Worm (Caenorhabditis elegans) whole organism, young adult: Measurements from ENCODE around the gene F23F1.5.
A peak's percentile ranks its signal among the peaks of the same experiment; 100 is the strongest.

Experiments
- B0336.3 ChIP-seq: fragments of 200-800 bp; sonication (Bioruptor generic); IDR thresholded peaks from 2 replicates; pipeline ENCODE4 v1.3.6; 2022; ENCODE audit warnings: missing genetic modification characterization, missing compliant biosample characterization
- C06A6.2 ChIP-seq: fragments of 200-800 bp; sonication (Bioruptor generic); conservative IDR thresholded peaks from 2 replicates; pipeline ENCODE4 v1.3.6; 2022; ENCODE audit warnings: missing genetic modification characterization, missing compliant biosample characterization
- F23B12.7 ChIP-seq: sonication (generic microtip); optimal IDR thresholded peaks from 2 replicates; lab custom pipeline; 2017; ENCODE audit warnings: missing genetic modification characterization, mild to moderate bottlenecking, missing compliant biosample characterization, antibody characterized with exemption, moderate library complexity; ENCODE audit not compliant: insufficient read depth
- F52B5.7 ChIP-seq: sonication (generic microtip); optimal IDR thresholded peaks from 2 replicates; lab custom pipeline; 2016; ENCODE audit warnings: mild to moderate bottlenecking, missing genetic modification characterization, missing compliant biosample characterization
- F57C9.4 ChIP-seq: sonication (generic microtip); optimal IDR thresholded peaks from 2 replicates; lab custom pipeline; 2017; ENCODE audit warnings: mild to moderate bottlenecking, missing genetic modification characterization, missing compliant biosample characterization
- K11D2.4 ChIP-seq: fragments of 200-800 bp; sonication (Bioruptor generic); IDR thresholded peaks from 2 replicates; pipeline ENCODE4 v1.3.6; 2022; ENCODE audit warnings: missing genetic modification reagents, missing genetic modification characterization, missing compliant biosample characterization
- K12H6.12 ChIP-seq: fragments of 200-800 bp; sonication (Bioruptor generic); optimal IDR thresholded peaks from 2 replicates; lab custom pipeline; 2018; ENCODE audit warnings: mild to moderate bottlenecking, missing genetic modification characterization, missing compliant biosample characterization
- T07F8.4 ChIP-seq: sonication (generic microtip); optimal IDR thresholded peaks from 2 replicates; lab custom pipeline; 2016; ENCODE audit warnings: mild to moderate bottlenecking, missing genetic modification characterization, moderate library complexity, missing compliant biosample characterization
- T26A5.8 ChIP-seq: sonication (generic microtip); optimal IDR thresholded peaks from 2 replicates; lab custom pipeline; 2016; ENCODE audit warnings: missing genetic modification characterization, missing compliant biosample characterization
- Y53F4B.3 ChIP-seq: fragments of 200-800 bp; sonication (Bioruptor generic); IDR thresholded peaks from 2 replicates; pipeline ENCODE4 v1.3.6; 2022; ENCODE audit warnings: missing genetic modification reagents, missing genetic modification characterization, missing compliant biosample characterization
- Y56A3A.18 ChIP-seq: fragments of 200-800 bp; sonication (Bioruptor generic); IDR thresholded peaks from 2 replicates; pipeline ENCODE4 v1.3.6; 2022; ENCODE audit warnings: missing genetic modification reagents, missing genetic modification characterization, missing compliant biosample characterization
- Y67H2A.10 ChIP-seq: fragments of 200-800 bp; sonication (Bioruptor generic); conservative IDR thresholded peaks from 2 replicates; pipeline ENCODE4 v1.3.6; 2022; ENCODE audit warnings: missing genetic modification reagents, missing genetic modification characterization, missing compliant biosample characterization
- aptf-2 ChIP-seq: fragments of 200-800 bp; sonication (Bioruptor generic); conservative IDR thresholded peaks from 2 replicates; pipeline ENCODE4 v1.3.6; 2022; ENCODE audit warnings: missing genetic modification reagents, missing genetic modification characterization, missing compliant biosample characterization
- aptf-3 ChIP-seq: fragments of 200-800 bp; sonication (Bioruptor generic); IDR thresholded peaks from 2 replicates; pipeline ENCODE4 v1.3.6; 2022; ENCODE audit warnings: missing genetic modification characterization, missing compliant biosample characterization
- attf-5 ChIP-seq: fragments of 200-800 bp; sonication (Bioruptor generic); optimal IDR thresholded peaks from 2 replicates; lab custom pipeline; 2018; ENCODE audit warnings: mild to moderate bottlenecking, missing genetic modification characterization, missing compliant biosample characterization
- bed-2 ChIP-seq: fragments of 200-800 bp; sonication (Bioruptor generic); IDR thresholded peaks from 2 replicates; pipeline ENCODE4 v1.3.6; 2022; ENCODE audit warnings: missing genetic modification reagents, missing genetic modification characterization, missing compliant biosample characterization
- cebp-1 ChIP-seq, 2 experiments: fragments of 200-800 bp in 1 of 2; sonication (Bioruptor generic) in 1 of 2; sonication (generic microtip) in 1 of 2; IDR thresholded peaks in 1 of 2; optimal IDR thresholded peaks in 1 of 2; 2 replicates each; pipeline versions ENCODE4 v1.3.6 to Lab custom; 2017 to 2022; ENCODE audit warnings: missing compliant biosample characterization in 2 of 2, missing genetic modification characterization in 2 of 2, mild to moderate bottlenecking in 1 of 2, missing genetic modification reagents in 1 of 2, moderate library complexity in 1 of 2
- ceh-27 ChIP-seq: fragments of 200-800 bp; sonication (Bioruptor generic); optimal IDR thresholded peaks from 2 replicates; lab custom pipeline; 2018; ENCODE audit warnings: mild to moderate bottlenecking, missing genetic modification characterization, moderate library complexity, missing compliant biosample characterization
- chd-7 ChIP-seq: sonication (generic microtip); optimal IDR thresholded peaks from 2 replicates; lab custom pipeline; 2016; ENCODE audit warnings: mild to moderate bottlenecking, missing genetic modification characterization, moderate library complexity, missing compliant biosample characterization
- dpl-1 ChIP-seq: fragments of 150-350 bp; optimal IDR thresholded peaks from 2 replicates; lab custom pipeline; 2014; ENCODE audit warnings: missing biosample characterization, missing genetic modification reagents, missing genetic modification characterization
- egl-18 ChIP-seq: fragments of 200-800 bp; sonication (Bioruptor generic); IDR thresholded peaks from 2 replicates; pipeline ENCODE4 v1.3.6; 2022; ENCODE audit warnings: missing genetic modification reagents, missing genetic modification characterization, missing compliant biosample characterization
- egrh-3 ChIP-seq: fragments of 200-800 bp; sonication (Bioruptor generic); IDR thresholded peaks from 2 replicates; pipeline ENCODE4 v1.3.6; 2022; ENCODE audit warnings: missing genetic modification reagents, missing genetic modification characterization, missing compliant biosample characterization
- ekl-4 ChIP-seq: fragments of 200-800 bp; sonication (Bioruptor generic); IDR thresholded peaks from 2 replicates; pipeline ENCODE4 v1.3.6; 2022; ENCODE audit warnings: missing genetic modification reagents, missing genetic modification characterization, missing compliant biosample characterization
- lag-1 ChIP-seq: fragments of 200-800 bp; sonication (Bioruptor generic); IDR thresholded peaks from 2 replicates; pipeline ENCODE4 v1.3.6; 2022; ENCODE audit warnings: missing genetic modification reagents, missing genetic modification characterization, missing compliant biosample characterization
- lin-26 ChIP-seq: fragments of 200-800 bp; sonication (Bioruptor generic); IDR thresholded peaks from 2 replicates; pipeline ENCODE4 v1.3.6; 2022; ENCODE audit warnings: missing genetic modification reagents, missing genetic modification characterization, missing compliant biosample characterization
- lin-35 ChIP-seq, 3 experiments: fragments of 150-350 bp in 2 of 3; sonication (generic microtip) in 1 of 3; optimal IDR thresholded peaks; 2 replicates each; lab custom pipeline; 2014 to 2018; ENCODE audit warnings: missing biosample characterization in 3 of 3, missing genetic modification characterization in 3 of 3, missing genetic modification reagents in 3 of 3
- lin-40 ChIP-seq: sonication (generic microtip); optimal IDR thresholded peaks from 2 replicates; lab custom pipeline; 2016; ENCODE audit warnings: missing genetic modification characterization, mild to moderate bottlenecking, missing compliant biosample characterization, missing genotype, missing genetic modification reagents
- lir-1 ChIP-seq: fragments of 200-800 bp; sonication (Bioruptor generic); conservative IDR thresholded peaks from 2 replicates; pipeline ENCODE4 v1.3.6; 2022; ENCODE audit warnings: missing genetic modification reagents, missing genetic modification characterization, missing compliant biosample characterization
- lsy-27 ChIP-seq: sonication (generic microtip); optimal IDR thresholded peaks from 2 replicates; lab custom pipeline; 2017; ENCODE audit warnings: missing genetic modification characterization, mild to moderate bottlenecking, missing compliant biosample characterization, antibody characterized with exemption, missing genotype, borderline replicate concordance; ENCODE audit not compliant: insufficient read depth
- madf-10 ChIP-seq: sonication (generic microtip); optimal IDR thresholded peaks from 2 replicates; lab custom pipeline; 2016; ENCODE audit warnings: mild to moderate bottlenecking, missing genetic modification characterization, missing compliant biosample characterization
- madf-3 ChIP-seq: fragments of 200-800 bp; sonication (Bioruptor generic); IDR thresholded peaks from 2 replicates; pipeline ENCODE4 v1.3.6; 2022; ENCODE audit warnings: missing genetic modification reagents, missing genetic modification characterization, missing compliant biosample characterization
- madf-6 ChIP-seq: fragments of 200-800 bp; sonication (Bioruptor generic); IDR thresholded peaks from 2 replicates; pipeline ENCODE4 v1.3.6; 2022; ENCODE audit warnings: missing genetic modification reagents, missing genetic modification characterization, missing compliant biosample characterization
- madf-8 ChIP-seq: fragments of 200-800 bp; sonication (Bioruptor generic); conservative IDR thresholded peaks from 2 replicates; pipeline ENCODE4 v1.3.6; 2022; ENCODE audit warnings: missing genetic modification reagents, missing genetic modification characterization, missing compliant biosample characterization
- mel-28 ChIP-seq: sonication (generic microtip); optimal IDR thresholded peaks from 2 replicates; lab custom pipeline; 2016; ENCODE audit warnings: borderline replicate concordance, mild to moderate bottlenecking, missing genetic modification characterization, missing compliant biosample characterization
- mes-4 ChIP-seq: sonication (generic microtip); optimal IDR thresholded peaks from 2 replicates; lab custom pipeline; 2016; ENCODE audit warnings: missing genotype, missing genetic modification characterization, missing compliant biosample characterization
- nfyb-1 ChIP-seq: fragments of 200-800 bp; sonication (Bioruptor generic); IDR thresholded peaks from 2 replicates; pipeline ENCODE4 v1.3.6; 2022; ENCODE audit warnings: missing genetic modification reagents, missing genetic modification characterization, missing compliant biosample characterization
- nhr-80 ChIP-seq: sonication (generic microtip); optimal IDR thresholded peaks from 2 replicates; lab custom pipeline; 2016; ENCODE audit warnings: missing genetic modification characterization, missing compliant biosample characterization
- pha-4 ChIP-seq: fragments of 150-350 bp; sonication (generic microtip); optimal IDR thresholded peaks from 2 replicates; lab custom pipeline; 2014; ENCODE audit warnings: missing biosample characterization, missing genetic modification reagents, missing genetic modification characterization
- rcor-1 ChIP-seq: fragments of 200-800 bp; sonication (Bioruptor generic); IDR thresholded peaks from 2 replicates; pipeline ENCODE4 v1.3.6; 2022; ENCODE audit warnings: missing genetic modification reagents, missing genetic modification characterization, missing compliant biosample characterization
- rpc-1 ChIP-seq, 2 experiments: fragments of 150-350 bp in 1 of 2; sonication (generic microtip) in 1 of 2; optimal IDR thresholded peaks; 2 replicates each; lab custom pipeline; 2014 to 2018; ENCODE audit warnings: missing biosample characterization in 1 of 2, missing genetic modification characterization in 1 of 2, missing genetic modification reagents in 1 of 2, missing genotype in 1 of 2
- unc-62 ChIP-seq: fragments of 150-350 bp; optimal IDR thresholded peaks from 2 replicates; lab custom pipeline; 2014; ENCODE audit warnings: missing biosample characterization, missing genetic modification reagents, missing genetic modification characterization

F23F1.5 gene

ce11 chrII:23025-23424, 8.4 kb downstream of the F23F1.5 start, which contains the start of gene sqt-2:
Gene sqt-2 (plus strand): TSS chrII:23325.
- TF ChIP-seq nhr-80 (tag; lab: Kevin White, UChicago) (no peak), F23B12.7 (tag; lab: Kevin White, UChicago) (no peak), dpl-1 (no peak), aptf-2 (GFP tag; lab: Robert Waterston, UW) (no peak), cebp-1 (GFP tag; IDR thresholded peaks at IDR 0.05; lab: Robert Waterston, UW) (no peak), cebp-1 (tag; optimal IDR thresholded peaks at IDR 0.05; lab: Kevin White, UChicago) (no peak), K12H6.12 (tag; lab: Kevin White, UChicago) (no peak), lsy-27 (no peak), unc-62 (no peak), Y53F4B.3 (GFP tag; lab: Robert Waterston, UW) (no peak), madf-6 (GFP tag; lab: Robert Waterston, UW) (no peak), bed-2 (GFP tag; lab: Robert Waterston, UW) (no peak), lir-1 (GFP tag; lab: Robert Waterston, UW) (no peak), mel-28 (no peak), C06A6.2 (GFP tag; lab: Robert Waterston, UW) (no peak), T26A5.8 (tag; lab: Kevin White, UChicago) (no peak), T07F8.4 (tag; lab: Kevin White, UChicago) (no peak), B0336.3 (GFP tag; lab: Robert Waterston, UW) (no peak)

DNA sequence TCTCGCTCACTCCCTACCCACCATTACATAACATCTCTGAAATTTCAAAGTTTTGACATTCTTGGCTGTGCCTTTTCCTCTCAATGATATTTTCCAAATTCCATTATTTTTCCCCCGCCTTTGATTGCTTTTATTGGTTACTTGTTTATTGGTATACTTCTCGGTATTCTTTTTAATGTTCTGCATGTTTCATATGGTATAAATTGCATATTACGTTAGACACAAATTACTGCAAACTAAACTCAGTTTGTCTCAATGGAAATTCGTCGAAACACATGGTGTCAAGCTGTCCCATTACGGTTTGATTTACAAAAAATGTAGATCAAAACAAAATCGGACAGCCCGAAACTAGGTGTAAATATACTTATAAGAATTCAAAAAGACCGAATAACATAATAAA, 9.4 kb downstream of the F23F1.5 start:
- TF ChIP-seq egrh-3 (GFP tag; lab: Robert Waterston, UW) (no peak), madf-8 (GFP tag; lab: Robert Waterston, UW) (no peak), F52B5.7 (tag; lab: Kevin White, UChicago) (no peak), Y56A3A.18 (GFP tag; lab: Robert Waterston, UW) (no peak), aptf-3 (GFP tag; lab: Robert Waterston, UW) (no peak), ceh-27 (GFP tag; lab: Kevin White, UChicago) (no peak)
- TF ChIP-seq, all 124 proteins: peak for 0

DNA sequence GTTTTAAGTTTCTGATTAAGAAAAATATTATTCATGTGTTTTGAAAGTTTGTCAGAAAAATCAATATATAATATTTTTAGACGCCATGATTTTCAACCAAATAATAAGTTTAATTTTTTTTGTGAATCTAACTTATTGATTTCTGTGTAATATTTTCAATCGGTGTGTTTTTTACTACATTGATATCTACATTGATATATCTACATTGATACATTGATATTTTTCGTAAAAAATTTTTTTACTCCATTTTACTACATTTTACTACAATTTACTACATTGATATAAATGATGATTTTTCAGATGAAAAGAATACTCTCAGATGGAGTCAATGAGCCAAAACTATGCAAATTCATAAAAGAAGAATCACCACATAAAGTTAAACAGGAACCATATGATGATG, 12.1 kb downstream of the F23F1.5 start, which contains the start of gene gmeb-1:
Gene gmeb-1, plus strand, starts transcription at position 301 of the 400 bp plus-strand sequence.
- no peak for TF ChIP-seq T07F8.4 (tag; lab: Kevin White, UChicago)
- TF ChIP-seq F23B12.7 (tag; lab: Kevin White, UChicago) = no peak
- TF ChIP-seq K11D2.4 (GFP tag; lab: Robert Waterston, UW) = no peak
- TF ChIP-seq madf-10 (tag; lab: Kevin White, UChicago) = no peak
- TF ChIP-seq egl-18 (GFP tag; lab: Robert Waterston, UW) = no peak
- no peak for TF ChIP-seq F52B5.7 (tag; lab: Kevin White, UChicago)
- TF ChIP-seq, all 124 proteins: peak for 0

- TF ChIP-seq egrh-3 (GFP tag; lab: Robert Waterston, UW) = no peak
- TF ChIP-seq ceh-27 (GFP tag; lab: Kevin White, UChicago) = peak; percentile 83
- peak; percentile 73 for TF ChIP-seq K12H6.12 (tag; lab: Kevin White, UChicago)
- TF ChIP-seq mes-4 (tag; lab: Kevin White, UChicago) = no peak
- no peak for TF ChIP-seq madf-3 (GFP tag; lab: Robert Waterston, UW)
- TF ChIP-seq attf-5 (GFP tag; lab: Kevin White, UChicago) = peak; percentile 93
- TF ChIP-seq lin-35 (GFP tag; optimal IDR thresholded peaks at IDR 0.05; lab: Kevin White, UChicago) = peak in 1 of 3 experiments; percentile 41
- peak; percentile 81 for TF ChIP-seq lin-40 (tag; lab: Kevin White, UChicago)
- TF ChIP-seq nhr-80 (tag; lab: Kevin White, UChicago) = peak; percentile 83
- TF ChIP-seq rcor-1 = 0 out of 2 replicates have a peak, but pooled peaks have one; percentile 20
- TF ChIP-seq lsy-27 = no peak
- TF ChIP-seq chd-7 (tag; lab: Kevin White, UChicago) = peak; percentile 12
- TF ChIP-seq F57C9.4 (tag; lab: Kevin White, UChicago) = no peak
- TF ChIP-seq rpc-1 (optimal IDR thresholded peaks at IDR 0.05; lab: Kevin White, UChicago) = no peak
- TF ChIP-seq rpc-1 (tag; optimal IDR thresholded peaks at IDR 0.05; lab: Kevin White, UChicago) = no peak
- no peak for TF ChIP-seq pha-4 (tag; lab: Kevin White, UChicago)
- TF ChIP-seq F23B12.7 (tag; lab: Kevin White, UChicago) = peak; percentile 46
- peak; percentile 35; the same call in 1 of the 2 replicates for TF ChIP-seq ekl-4 (GFP tag; lab: Robert Waterston, UW)
- no peak for TF ChIP-seq unc-62
- TF ChIP-seq Y67H2A.10 = no peak
- peak; percentile 65; the same call in 1 of the 2 replicates for TF ChIP-seq lin-26 (GFP tag; lab: Robert Waterston, UW)
- 0 out of 2 replicates have a peak, but pooled peaks have one; percentile 36 for TF ChIP-seq C06A6.2 (GFP tag; lab: Robert Waterston, UW)
- peak; percentile 44 for TF ChIP-seq nfyb-1 (GFP tag; lab: Robert Waterston, UW)
- TF ChIP-seq lag-1 (GFP tag; lab: Robert Waterston, UW) = no peak
Observed at ce11 chrII:18787-19186, 12.6 kb downstream of the F23F1.5 start.
